Worm (Caenorhabditis elegans): ENCODE data around the gene mrpl-12.

DNA sequence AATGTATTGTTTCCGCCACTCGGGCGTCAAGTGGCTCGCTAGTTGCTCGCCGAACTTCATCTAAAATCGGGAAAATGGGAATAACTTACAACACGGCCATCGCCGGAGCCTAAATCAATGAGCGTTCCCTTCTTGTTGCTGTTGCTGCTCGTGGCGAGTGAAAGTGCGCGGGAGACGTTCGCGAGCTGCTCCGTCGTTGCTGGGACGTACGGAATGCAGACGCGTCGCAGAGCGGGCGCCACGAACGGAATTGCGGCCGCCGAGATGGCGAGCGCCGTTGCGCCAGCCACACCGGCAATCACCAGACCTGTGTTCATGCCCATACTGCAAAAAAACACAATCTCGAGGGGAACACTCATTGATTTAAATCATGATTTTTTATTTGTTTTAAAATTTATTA lies 1.1 kb upstream of the mrpl-12 start:
- no peak for TF ChIP-seq hmbx-1 (tag; optimal IDR thresholded peaks at IDR 0.05)
- no peak for TF ChIP-seq pes-1 (GFP tag; IDR thresholded peaks at IDR 0.05)
- TF ChIP-seq F13C5.2 (tag; optimal IDR thresholded peaks at IDR 0.05), result no peak
- TF ChIP-seq hnd-1 (tag; optimal IDR thresholded peaks at IDR 0.05), result no peak
- TF ChIP-seq aly-1 (tag; optimal IDR thresholded peaks at IDR 0.05), result no peak
- no peak for TF ChIP-seq tra-4 (tag; optimal IDR thresholded peaks at IDR 0.05)
- TF ChIP-seq scrt-1 (GFP tag; IDR thresholded peaks at IDR 0.05), result no peak
- no peak for TF ChIP-seq tbx-37 (GFP tag; conservative IDR thresholded peaks at IDR 0.05)
- TF ChIP-seq ama-1 (optimal IDR thresholded peaks at IDR 0.05), result no peak
- TF ChIP-seq ets-7 (tag; optimal IDR thresholded peaks at IDR 0.05), result no peak
